Fruit fly (Drosophila melanogaster) Kc167 (cell line): ENCODE data around the gene Fas3.

ENCODE experiments used
- Myc ChIP-seq: fragments of >200 bp; optimal IDR thresholded peaks from 2 replicates; lab custom pipeline; 2017; ENCODE audit warnings: missing external identifiers
- Sin3A ChIP-seq: fragments of >200 bp; optimal IDR thresholded peaks from 2 replicates; lab custom pipeline; 2018; ENCODE audit warnings: missing external identifiers
- h ChIP-seq: fragments of >200 bp; optimal IDR thresholded peaks from 3 replicates; lab custom pipeline; 2018; ENCODE audit warnings: missing external identifiers
- insv ChIP-seq: fragments of >200 bp; optimal IDR thresholded peaks from 3 replicates; lab custom pipeline; 2018; ENCODE audit warnings: missing external identifiers
- psq ChIP-seq: fragments of >200 bp; optimal IDR thresholded peaks from 2 replicates; lab custom pipeline; 2017; ENCODE audit warnings: missing external identifiers
- ttk ChIP-seq: sonication (Bioruptor generic); optimal IDR thresholded peaks from 2 replicates; lab custom pipeline; 2017; ENCODE audit warnings: missing external identifiers

Gene Fas3

dm6 chr2L:18305057-18305829, 14.7 kb upstream of the Fas3 start:
- TF ChIP-seq Myc (lab: Kevin White, UChicago): no peak
- TF ChIP-seq ttk (lab: Kevin White, UChicago): no peak
- TF ChIP-seq psq (lab: Kevin White, UChicago): no peak
- no peak for TF ChIP-seq Sin3A (lab: Kevin White, UChicago)
- no peak for TF ChIP-seq insv (lab: Kevin White, UChicago)
- no peak for TF ChIP-seq h

dm6 chr2L:18307823-18308222, 12.1 kb upstream of the Fas3 start:
- TF ChIP-seq h (no peak), Myc (lab: Kevin White, UChicago) (no peak), insv (lab: Kevin White, UChicago) (no peak), ttk (lab: Kevin White, UChicago) (no peak), psq (lab: Kevin White, UChicago) (no peak), Sin3A (lab: Kevin White, UChicago) (no peak)

- TF ChIP-seq h (no peak), ttk (lab: Kevin White, UChicago) (no peak), psq (lab: Kevin White, UChicago) (no peak), Sin3A (lab: Kevin White, UChicago) (no peak), insv (lab: Kevin White, UChicago) (no peak), Myc (lab: Kevin White, UChicago) (no peak)
Observed at dm6 chr2L:18308652-18309051, 11.2 kb upstream of the Fas3 start.

DNA sequence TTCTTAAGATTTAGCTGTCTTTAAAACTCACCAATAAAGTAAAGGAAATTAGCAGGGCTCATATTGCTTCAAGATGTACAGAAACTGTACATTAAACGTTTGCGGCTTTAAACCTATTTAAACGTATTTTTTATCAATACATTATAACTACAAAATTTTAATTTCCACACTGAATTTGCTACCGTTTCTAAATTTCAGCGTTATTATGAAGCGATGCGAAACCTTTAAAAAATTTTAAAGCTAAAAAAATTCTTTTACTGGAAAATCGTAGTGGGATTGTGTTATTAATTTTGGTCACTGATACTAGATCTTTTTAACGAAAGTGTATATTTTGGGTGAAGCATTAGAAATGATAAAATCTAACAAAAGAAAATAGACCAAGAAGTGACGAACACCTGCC, 10.6 kb upstream of the Fas3 start, which contains the start of gene CG43354:
Gene CG43354 (minus strand): TSS at position 101 of the 400 bp plus-strand sequence.
- no peak for TF ChIP-seq Myc (lab: Kevin White, UChicago)
- no peak for TF ChIP-seq h
- no peak for TF ChIP-seq psq (lab: Kevin White, UChicago)

DNA sequence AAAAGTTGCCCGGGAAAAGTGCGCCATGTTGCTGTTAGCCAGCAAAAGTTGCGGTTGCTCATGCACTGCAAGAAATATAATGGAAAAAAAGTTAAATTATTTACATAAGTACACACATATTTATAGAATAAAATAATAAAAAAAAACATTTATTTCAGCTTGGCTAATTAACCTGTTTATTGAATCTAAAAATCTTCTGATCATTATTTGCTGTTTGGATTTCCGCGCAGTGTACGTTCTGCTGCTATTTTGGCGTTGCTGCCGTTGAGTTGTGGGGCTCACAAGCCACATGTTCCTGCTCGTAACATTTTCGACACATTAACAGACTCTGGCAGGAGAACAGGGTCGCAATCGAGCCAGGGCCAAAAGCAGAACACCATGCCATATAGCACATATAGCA, 9.4 kb upstream of the Fas3 start:
- no peak for TF ChIP-seq h

dm6 chr2L:18311564-18312279, 8.2 kb upstream of the Fas3 start:
- TF ChIP-seq h (no peak), ttk (lab: Kevin White, UChicago) (no peak), Myc (lab: Kevin White, UChicago) (no peak), insv (lab: Kevin White, UChicago) (no peak)

dm6 chr2L:18312309-18312708, 7.6 kb upstream of the Fas3 start:
- TF ChIP-seq h (no peak), insv (lab: Kevin White, UChicago) (no peak), psq (lab: Kevin White, UChicago) (no peak), Myc (lab: Kevin White, UChicago) (no peak), ttk (lab: Kevin White, UChicago) (no peak), Sin3A (lab: Kevin White, UChicago) (no peak)

dm6 chr2L:18313922-18314712, 5.8 kb upstream of the Fas3 start:
- no peak for TF ChIP-seq Myc (lab: Kevin White, UChicago)
- TF ChIP-seq h: no peak
- no peak for TF ChIP-seq psq (lab: Kevin White, UChicago)
- TF ChIP-seq ttk (lab: Kevin White, UChicago): no peak
- TF ChIP-seq insv (lab: Kevin White, UChicago): no peak
- TF ChIP-seq Sin3A (lab: Kevin White, UChicago): no peak

dm6 chr2L:18315454-18315853, 4.4 kb upstream of the Fas3 start:
- TF ChIP-seq insv (lab: Kevin White, UChicago): no peak
- no peak for TF ChIP-seq psq (lab: Kevin White, UChicago)
- no peak for TF ChIP-seq ttk (lab: Kevin White, UChicago)
- TF ChIP-seq Sin3A (lab: Kevin White, UChicago): no peak
- no peak for TF ChIP-seq Myc (lab: Kevin White, UChicago)
- TF ChIP-seq h: no peak

DNA sequence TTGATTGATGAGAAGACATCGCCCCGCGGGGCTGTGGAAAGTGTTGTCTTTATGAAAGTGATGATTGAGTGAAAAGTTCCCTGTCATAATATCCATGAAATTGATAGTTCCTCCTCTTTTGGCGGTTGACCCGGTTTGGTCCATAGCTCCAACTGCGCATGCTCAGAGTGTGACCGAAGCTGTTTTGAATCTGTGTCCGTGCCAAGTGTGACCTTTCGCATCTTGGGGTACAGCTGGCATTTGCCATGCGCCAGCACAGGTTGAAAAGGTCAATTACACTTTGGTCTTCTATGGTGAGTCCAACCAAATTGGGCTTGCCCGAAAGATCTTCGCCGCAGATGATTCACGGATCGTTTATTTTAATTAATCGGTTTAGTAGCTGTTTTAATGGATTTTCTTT, 1.0 kb downstream of the Fas3 start:
- no peak for TF ChIP-seq psq (lab: Kevin White, UChicago)

DNA sequence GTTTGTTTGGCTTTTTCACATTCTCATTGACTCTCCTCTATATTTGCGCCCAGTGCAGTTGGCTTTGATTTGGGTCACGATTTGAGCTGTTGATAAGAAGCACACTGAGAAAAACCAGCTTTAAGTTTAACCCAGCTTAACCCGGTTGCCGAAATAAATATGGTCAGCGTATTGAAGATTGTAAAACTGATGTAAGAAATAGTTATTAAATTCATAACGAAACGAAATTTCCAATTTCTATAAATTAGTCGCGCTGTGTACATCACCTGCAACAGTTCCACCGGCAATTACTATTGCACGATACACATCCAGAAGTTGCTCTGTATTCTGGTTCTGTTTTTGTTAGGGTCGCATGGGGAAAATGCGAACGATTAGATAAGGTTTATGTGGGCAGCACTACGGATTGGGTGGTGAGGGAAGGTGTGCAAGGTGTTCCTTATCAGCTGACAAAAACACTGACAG, 5.2 kb downstream of the Fas3 start:
- TF ChIP-seq Sin3A (lab: Kevin White, UChicago): no peak
- TF ChIP-seq insv (lab: Kevin White, UChicago): no peak
- TF ChIP-seq ttk (lab: Kevin White, UChicago): no peak
- no peak for TF ChIP-seq Myc (lab: Kevin White, UChicago)
- TF ChIP-seq psq (lab: Kevin White, UChicago): no peak
- TF ChIP-seq h: no peak

DNA sequence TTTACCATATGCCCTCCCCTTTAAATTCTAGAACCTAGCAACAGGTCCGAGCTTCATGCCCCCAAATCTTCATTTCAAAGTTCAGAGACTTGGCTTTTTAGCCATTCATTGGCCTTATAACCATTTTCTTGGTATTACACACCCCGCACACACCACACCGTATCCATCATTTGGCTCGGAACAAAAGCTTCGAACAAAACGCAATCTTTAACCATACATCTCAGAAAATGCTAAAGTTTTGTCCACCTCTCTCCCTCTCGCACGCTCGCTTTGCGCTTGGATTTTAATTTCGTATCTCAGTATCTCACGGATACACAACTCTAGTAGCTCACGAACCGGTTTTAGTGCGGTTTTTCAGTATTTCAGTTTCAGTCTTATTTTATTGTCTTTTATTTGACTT, 7.1 kb downstream of the Fas3 start:
- no peak for TF ChIP-seq insv (lab: Kevin White, UChicago)
- no peak for TF ChIP-seq Sin3A (lab: Kevin White, UChicago)
- no peak for TF ChIP-seq Myc (lab: Kevin White, UChicago)
